Fruit fly (Drosophila melanogaster) whole organism, larva: ENCODE measurements around the gene boil.

Source experiments
- noc ChIP-seq: fragments of 200-800 bp; sonication (Bioruptor generic); optimal IDR thresholded peaks from 3 replicates; lab custom pipeline; 2019; ENCODE audit warnings: missing biosample characterization, mild to moderate bottlenecking, missing genetic modification characterization, moderate library complexity

Gene boil

dm6 chrX:4875370-4875769, at the start of gene boil:
Gene boil (plus strand): TSS chrX:4875670.
- TF ChIP-seq noc (tag; lab: Kevin White, UChicago), result no peak

- no peak for TF ChIP-seq noc (tag; lab: Kevin White, UChicago)
Observed at dm6 chrX:4825674-4826073, 49.8 kb upstream of the boil start, which contains the start of gene CG12682. Gene CG12682 (plus strand): TSS chrX:4825974.

DNA sequence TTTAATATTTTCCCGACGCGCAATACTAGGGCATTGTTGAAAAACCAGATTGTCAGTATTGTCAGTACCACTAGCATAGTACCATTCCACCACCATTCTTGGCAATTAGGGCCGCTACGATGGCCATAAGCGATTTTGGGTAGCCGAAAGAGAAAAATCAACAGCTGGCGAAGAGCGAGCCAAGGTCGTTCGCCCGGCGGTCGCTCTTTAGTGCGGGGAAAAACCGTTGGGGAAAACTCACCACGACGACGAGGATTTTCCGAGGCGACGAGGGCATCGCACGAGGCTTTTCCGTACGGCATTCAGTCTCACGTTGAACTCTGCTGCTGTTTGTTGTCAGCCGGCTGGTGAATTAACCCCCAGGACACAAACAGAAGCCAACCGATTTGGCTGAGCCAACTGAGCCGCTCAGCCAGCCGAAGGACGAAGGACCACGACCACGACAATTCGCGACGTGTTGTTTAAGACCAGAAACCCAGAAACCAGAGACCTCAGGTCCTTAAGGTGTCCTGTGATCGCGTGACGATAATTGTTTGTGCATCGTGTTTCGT, 34.8 kb upstream of the boil start, which contains the start of gene CG42594:
Gene CG42594 (plus strand): TSS at position 286 of the 551 bp plus-strand sequence.
- TF ChIP-seq noc (tag; lab: Kevin White, UChicago), result no peak

DNA sequence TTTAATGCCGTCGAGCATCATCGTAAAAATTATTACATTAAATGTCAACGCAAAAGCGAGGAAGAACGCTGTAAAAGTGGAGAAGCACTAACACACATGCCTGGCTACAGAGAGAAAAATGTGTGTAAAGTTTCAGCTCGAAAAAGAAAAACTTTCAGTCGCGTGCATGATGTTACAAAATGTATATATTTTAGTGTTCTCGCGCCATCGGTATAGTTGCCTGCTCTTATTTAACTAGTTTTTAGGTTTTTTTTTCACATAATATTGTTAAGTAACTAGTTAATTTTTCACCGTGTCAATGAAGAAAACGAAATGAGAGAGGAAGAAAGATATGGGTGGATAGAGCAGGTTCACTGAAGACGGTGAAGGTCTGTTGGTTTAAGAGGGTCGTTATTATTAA, 26.1 kb upstream of the boil start:
- no peak for TF ChIP-seq noc (tag; lab: Kevin White, UChicago)

DNA sequence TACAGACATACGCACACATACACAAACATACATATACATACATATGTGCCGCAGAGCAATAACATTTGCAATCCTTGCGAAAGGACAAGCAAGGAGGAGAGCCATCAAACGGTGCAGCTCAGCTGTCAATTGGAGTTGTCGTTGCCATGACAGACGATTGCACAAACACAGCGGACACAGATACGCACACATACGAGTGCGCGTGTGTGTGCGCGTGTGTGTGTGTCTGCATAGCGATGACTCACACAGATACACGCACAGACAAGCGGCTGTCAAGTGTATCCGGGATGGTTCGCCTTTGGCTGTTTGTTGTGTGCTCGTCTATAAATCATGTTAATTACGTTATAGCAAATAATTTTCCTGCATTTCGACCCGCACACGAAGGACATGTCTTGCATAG, 15.2 kb upstream of the boil start:
- TF ChIP-seq noc (tag; lab: Kevin White, UChicago), result no peak

dm6 chrX:4885875-4886274, 10.4 kb downstream of the boil start:
- TF ChIP-seq noc (tag; lab: Kevin White, UChicago), result no peak

DNA sequence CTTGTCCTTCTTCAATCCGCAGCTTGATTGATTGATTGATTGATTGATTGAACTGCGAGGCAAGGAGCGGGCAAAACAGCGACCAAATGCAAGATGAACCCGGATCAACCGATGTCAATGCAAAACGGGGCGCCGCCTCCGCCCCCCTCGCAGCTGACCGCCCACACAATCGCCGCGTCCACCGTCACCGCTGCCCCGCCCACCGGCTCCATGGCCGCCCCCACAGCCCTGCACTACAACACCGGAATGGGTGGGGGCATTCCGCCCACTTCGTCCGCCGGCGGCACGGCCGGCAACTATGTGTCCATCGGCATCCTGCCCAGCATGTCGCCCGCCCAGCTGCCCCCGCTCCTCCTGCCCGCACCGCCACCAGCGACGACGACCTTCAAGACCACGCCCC, 19.1 kb downstream of the boil start:
- TF ChIP-seq noc (tag; lab: Kevin White, UChicago), result no peak

DNA sequence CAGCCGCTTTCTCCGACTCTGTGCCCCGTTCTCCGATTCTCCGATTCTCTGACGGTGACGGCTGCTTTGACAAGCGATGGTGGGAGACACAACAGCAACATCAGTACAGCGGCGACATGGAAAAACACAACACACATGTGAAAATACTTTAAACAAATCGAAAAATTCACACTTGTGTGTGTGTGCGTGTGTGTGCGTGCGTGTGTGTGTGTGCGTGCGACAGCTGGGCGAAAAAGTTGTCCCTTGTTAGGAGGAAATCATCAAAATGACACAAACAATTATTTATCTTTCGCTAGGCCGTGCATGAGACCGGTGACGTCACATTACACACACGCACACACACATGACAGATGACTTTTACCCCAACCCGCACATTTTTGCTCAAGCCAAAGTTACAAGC, 21.4 kb downstream of the boil start:
- no peak for TF ChIP-seq noc (tag; lab: Kevin White, UChicago)

- no peak for TF ChIP-seq noc (tag; lab: Kevin White, UChicago)
Observed at dm6 chrX:4906573-4906972, 31.1 kb downstream of the boil start, which contains the start of gene CG6927. Gene CG6927 (plus strand): TSS chrX:4906900.

- TF ChIP-seq noc (tag; lab: Kevin White, UChicago), result peak; percentile 38
Observed at dm6 chrX:4908926-4909432, 33.5 kb downstream of the boil start, which contains the start of gene CG32772. Gene CG32772 (plus strand): TSS chrX:4909102.

DNA sequence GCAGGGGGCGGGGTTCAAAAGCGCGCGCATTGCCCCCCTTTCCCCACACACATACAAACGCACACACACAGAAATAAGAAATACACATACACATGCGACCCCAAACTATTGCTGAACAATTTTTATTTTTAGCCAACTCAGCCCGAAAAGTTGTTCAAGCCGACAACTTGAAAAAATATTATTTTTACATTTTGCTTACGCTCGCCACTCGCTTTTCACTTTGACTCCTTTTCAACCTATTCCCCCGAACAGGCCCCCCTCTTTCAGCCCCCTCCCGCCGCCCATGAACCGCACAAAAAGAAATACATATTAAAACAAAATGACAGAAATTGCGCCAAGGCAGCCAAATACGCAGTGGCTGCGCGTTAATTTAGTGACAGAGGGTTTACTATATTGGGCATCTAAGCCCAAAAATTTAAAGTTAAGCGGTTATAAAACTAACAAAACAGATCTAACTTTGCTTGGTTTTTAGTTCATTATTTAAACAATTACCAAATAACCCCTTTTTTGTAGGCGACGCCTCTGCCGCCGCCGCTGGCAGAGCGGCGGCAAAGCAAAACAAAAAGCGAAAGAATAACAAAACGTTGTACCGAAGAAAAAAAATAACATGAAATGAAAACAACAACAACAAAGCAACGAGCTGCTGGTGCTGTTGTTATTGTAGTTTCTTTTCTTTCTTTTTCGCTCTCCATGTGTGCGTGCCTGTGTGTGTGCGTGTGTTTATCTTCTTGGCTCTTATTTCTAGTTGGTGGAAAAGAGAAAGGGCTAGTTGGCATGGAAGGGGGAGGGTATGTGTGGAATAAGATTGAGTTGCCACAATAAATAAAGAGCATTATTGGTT, 34.7 kb downstream of the boil start:
- peak; percentile 100 for TF ChIP-seq noc (tag; lab: Kevin White, UChicago)

DNA sequence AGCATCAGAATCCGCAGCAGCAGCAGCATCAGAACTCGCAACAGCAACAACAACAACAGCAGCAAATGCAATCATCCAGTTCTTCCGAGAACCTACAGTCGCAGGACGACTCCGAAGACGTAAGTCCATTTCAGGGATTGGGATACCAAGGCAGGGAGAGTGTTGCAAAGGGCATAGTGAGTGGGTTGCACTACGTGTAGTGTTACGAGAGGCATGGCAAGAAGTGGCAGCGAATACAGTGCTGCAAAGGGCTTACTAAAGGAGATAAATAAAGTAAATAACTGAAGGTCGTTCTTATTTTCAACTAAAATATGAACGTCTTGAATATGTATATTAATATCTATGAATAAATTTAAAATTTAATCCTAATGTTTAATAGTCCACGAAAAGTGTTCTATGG, 35.6 kb downstream of the boil start:
- TF ChIP-seq noc (tag; lab: Kevin White, UChicago), result no peak

DNA sequence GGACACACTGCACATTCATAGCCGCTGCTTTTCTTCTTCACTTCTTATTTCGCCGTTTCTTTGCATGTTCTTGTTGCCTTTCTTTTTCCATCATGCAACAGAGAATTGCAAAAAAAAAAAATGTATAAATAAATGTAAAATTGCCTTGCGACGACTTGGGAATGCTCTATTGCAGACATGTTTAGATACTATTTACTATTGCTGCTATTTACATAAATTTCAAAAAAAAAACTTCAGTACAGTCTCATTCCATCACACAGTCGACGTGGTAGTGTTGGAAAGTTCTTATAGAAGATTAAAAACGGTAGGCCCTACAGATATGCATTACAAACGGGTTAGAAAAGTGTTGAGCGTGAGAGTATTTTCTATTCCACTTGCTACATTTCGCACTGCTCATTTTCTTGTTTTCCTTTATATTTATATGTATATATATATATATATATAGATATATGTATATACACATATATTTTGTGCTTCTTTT, 36.3 kb downstream of the boil start:
- TF ChIP-seq noc (tag; lab: Kevin White, UChicago), result no peak

DNA sequence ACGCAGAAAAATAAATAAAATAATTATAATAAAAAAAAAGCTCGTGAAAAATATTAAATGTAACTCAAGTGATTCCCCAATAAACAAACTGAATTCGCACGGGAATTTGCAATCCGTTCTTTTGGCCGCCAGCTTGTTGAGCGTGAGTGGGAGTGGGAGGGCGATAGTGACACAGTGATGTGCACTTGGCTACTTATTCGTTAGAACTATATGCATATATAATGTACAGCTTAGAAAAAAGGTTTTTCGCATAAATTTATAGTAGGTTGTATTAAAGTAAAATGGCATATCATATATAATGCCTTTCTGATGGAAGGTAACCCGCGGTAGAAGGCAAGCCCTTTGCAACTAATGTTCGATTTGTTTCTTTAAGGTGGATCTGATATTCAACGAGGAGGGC, 36.9 kb downstream of the boil start:
- no peak for TF ChIP-seq noc (tag; lab: Kevin White, UChicago)

dm6 chrX:4918228-4919022, 43.0 kb downstream of the boil start, which contains the start of the genes CG4041 and Hgsnat:
Gene CG4041 (minus strand): TSS chrX:4918447.
Gene Hgsnat (plus strand): TSS chrX:4918730.
- TF ChIP-seq noc (tag; lab: Kevin White, UChicago), result peak; percentile 5
